Worm (Caenorhabditis elegans) whole organism, L3 larva: ENCODE results near the gene R12C12.7.
A peak's percentile ranks its signal among the peaks of the same experiment; 100 is the strongest.

Experiments
- aly-2 ChIP-seq: fragments of 150-350 bp; optimal IDR thresholded peaks from 2 replicates; lab custom pipeline; 2014; ENCODE audit warnings: missing biosample characterization, missing genetic modification characterization
- ceh-82 ChIP-seq: fragments of 150-350 bp; optimal IDR thresholded peaks from 2 replicates; lab custom pipeline; 2014; ENCODE audit warnings: missing biosample characterization, missing genetic modification characterization
- daf-12 ChIP-seq: fragments of 150-350 bp; optimal IDR thresholded peaks from 2 replicates; lab custom pipeline; 2014; ENCODE audit warnings: missing biosample characterization, missing genetic modification reagents, missing genetic modification characterization
- egl-27 ChIP-seq: sonication (generic microtip); optimal IDR thresholded peaks from 4 replicates; lab custom pipeline; 2017; ENCODE audit warnings: missing biosample characterization, missing genetic modification reagents, missing genetic modification characterization
- lin-15B ChIP-seq: fragments of 150-350 bp; optimal IDR thresholded peaks from 2 replicates; lab custom pipeline; 2014; ENCODE audit warnings: missing biosample characterization, missing genetic modification characterization
- mdl-1 ChIP-seq: fragments of 150-350 bp; optimal IDR thresholded peaks from 2 replicates; lab custom pipeline; 2014; ENCODE audit warnings: missing biosample characterization, missing genetic modification characterization
- pha-4 ChIP-seq: fragments of 150-350 bp; optimal IDR thresholded peaks from 2 replicates; lab custom pipeline; 2014; ENCODE audit warnings: missing biosample characterization, missing genetic modification reagents, missing genetic modification characterization
- skn-1 ChIP-seq: fragments of 150-350 bp; optimal IDR thresholded peaks from 2 replicates; lab custom pipeline; 2014; ENCODE audit warnings: missing biosample characterization, missing genetic modification characterization
- zag-1 ChIP-seq: fragments of 150-350 bp; optimal IDR thresholded peaks from 2 replicates; lab custom pipeline; 2014; ENCODE audit warnings: missing biosample characterization, missing genetic modification characterization

- TF ChIP-seq ceh-82 (tag; lab: Kevin White, UChicago), result no peak
- no peak for TF ChIP-seq mdl-1 (tag; lab: Kevin White, UChicago)
- no peak for TF ChIP-seq aly-2
- no peak for TF ChIP-seq daf-12
- TF ChIP-seq pha-4 (tag; lab: Kevin White, UChicago), result peak; percentile 84
- TF ChIP-seq skn-1 (tag; lab: Kevin White, UChicago), result no peak
- no peak for TF ChIP-seq zag-1
- peak; percentile 67 for TF ChIP-seq lin-15B (tag; lab: Kevin White, UChicago)
- no peak for TF ChIP-seq egl-27
Measured at ce11 chrII:6061495-6061894, 5.7 kb upstream of the R12C12.7 start.
